Worm (Caenorhabditis elegans) whole organism, late embryonic: ENCODE data around the gene Y7A5A.5.

Experiments used
- C08G9.2 ChIP-seq: sonication (generic microtip); optimal IDR thresholded peaks from 2 replicates; lab custom pipeline; 2016; ENCODE audit warnings: mild to moderate bottlenecking, missing genetic modification characterization, moderate library complexity, missing compliant biosample characterization
- C38D4.7 ChIP-seq: fragments of 200-800 bp; sonication (Bioruptor generic); optimal IDR thresholded peaks from 2 replicates; lab custom pipeline; 2018; ENCODE audit warnings: mild to moderate bottlenecking, missing genetic modification characterization, moderate library complexity, missing compliant biosample characterization
- K09A11.1 ChIP-seq: sonication (generic microtip); optimal IDR thresholded peaks from 2 replicates; lab custom pipeline; 2017; ENCODE audit warnings: antibody characterized with exemption, mild to moderate bottlenecking, missing genetic modification characterization, missing compliant biosample characterization; ENCODE audit not compliant: insufficient read depth
- T23F11.4 ChIP-seq: fragments of 200-800 bp; sonication (Bioruptor generic); optimal IDR thresholded peaks from 2 replicates; lab custom pipeline; 2018; ENCODE audit warnings: mild to moderate bottlenecking, missing genetic modification characterization, missing compliant biosample characterization
- ahr-1 ChIP-seq: sonication (generic microtip); optimal IDR thresholded peaks from 2 replicates; lab custom pipeline; 2016; ENCODE audit warnings: missing genetic modification characterization, missing compliant biosample characterization
- ceh-14 ChIP-seq: sonication (generic microtip); optimal IDR thresholded peaks from 2 replicates; lab custom pipeline; 2016; ENCODE audit warnings: missing genotype, missing genetic modification characterization, missing compliant biosample characterization
- ceh-18 ChIP-seq: sonication (generic microtip); optimal IDR thresholded peaks from 2 replicates; lab custom pipeline; 2016; ENCODE audit warnings: missing genetic modification characterization, missing compliant biosample characterization
- ceh-19 ChIP-seq: fragments of 200-800 bp; sonication (Bioruptor generic); optimal IDR thresholded peaks from 2 replicates; lab custom pipeline; 2018; ENCODE audit warnings: mild to moderate bottlenecking, missing genetic modification characterization, missing compliant biosample characterization
- ceh-2 ChIP-seq: sonication (generic microtip); optimal IDR thresholded peaks from 2 replicates; lab custom pipeline; 2016; ENCODE audit warnings: missing genotype, missing genetic modification characterization, missing compliant biosample characterization
- ceh-22 ChIP-seq: sonication (generic microtip); optimal IDR thresholded peaks from 2 replicates; lab custom pipeline; 2017; ENCODE audit warnings: missing biosample characterization, missing genetic modification characterization
- ceh-24 ChIP-seq: sonication (generic microtip); optimal IDR thresholded peaks from 2 replicates; lab custom pipeline; 2016; ENCODE audit warnings: mild to moderate bottlenecking, missing genetic modification characterization, missing compliant biosample characterization
- ceh-30 ChIP-seq: fragments of 150-350 bp; optimal IDR thresholded peaks from 2 replicates; lab custom pipeline; 2014; ENCODE audit warnings: missing biosample characterization, missing genetic modification characterization
- ceh-31 ChIP-seq: sonication (generic microtip); optimal IDR thresholded peaks from 2 replicates; lab custom pipeline; 2016; ENCODE audit warnings: missing genetic modification characterization, missing compliant biosample characterization
- ceh-34 ChIP-seq: sonication (generic microtip); optimal IDR thresholded peaks from 2 replicates; lab custom pipeline; 2016; ENCODE audit warnings: mild to moderate bottlenecking, missing genetic modification characterization, missing compliant biosample characterization
- che-1 ChIP-seq: sonication (generic microtip); optimal IDR thresholded peaks from 2 replicates; lab custom pipeline; 2016; ENCODE audit warnings: mild to moderate bottlenecking, missing genetic modification characterization, missing compliant biosample characterization
- dve-1 ChIP-seq: sonication (generic microtip); optimal IDR thresholded peaks from 2 replicates; lab custom pipeline; 2017; ENCODE audit warnings: antibody characterized with exemption, mild to moderate bottlenecking, missing genetic modification characterization, missing compliant biosample characterization
- ets-4 ChIP-seq: sonication (generic microtip); optimal IDR thresholded peaks from 2 replicates; lab custom pipeline; 2016; ENCODE audit warnings: missing genetic modification characterization, missing compliant biosample characterization
- eyg-1 ChIP-seq: sonication (generic microtip); optimal IDR thresholded peaks from 2 replicates; lab custom pipeline; 2016; ENCODE audit warnings: missing genotype, missing genetic modification characterization, missing compliant biosample characterization
- fax-1 ChIP-seq: sonication (generic microtip); optimal IDR thresholded peaks from 2 replicates; lab custom pipeline; 2016; ENCODE audit warnings: missing genotype, missing genetic modification characterization, missing compliant biosample characterization
- fkh-10 ChIP-seq: fragments of 150-350 bp; optimal IDR thresholded peaks from 2 replicates; lab custom pipeline; 2014; ENCODE audit warnings: missing biosample characterization, missing genetic modification reagents, missing genetic modification characterization
- gmeb-2 ChIP-seq: sonication (generic microtip); optimal IDR thresholded peaks from 2 replicates; lab custom pipeline; 2016; ENCODE audit warnings: missing genetic modification characterization, inconsistent platforms, missing compliant biosample characterization
- hlh-30 ChIP-seq: sonication (generic microtip); optimal IDR thresholded peaks from 2 replicates; lab custom pipeline; 2017; ENCODE audit warnings: antibody characterized with exemption, missing genetic modification characterization, missing compliant biosample characterization; ENCODE audit not compliant: insufficient read depth
- hlh-6 ChIP-seq: sonication (generic microtip); optimal IDR thresholded peaks from 2 replicates; lab custom pipeline; 2016; ENCODE audit warnings: missing genotype, missing genetic modification characterization, missing compliant biosample characterization
- madf-2 ChIP-seq: sonication (generic microtip); optimal IDR thresholded peaks from 2 replicates; lab custom pipeline; 2017; ENCODE audit warnings: missing genetic modification characterization, missing compliant biosample characterization
- mec-3 ChIP-seq: sonication (generic microtip); optimal IDR thresholded peaks from 2 replicates; lab custom pipeline; 2016; ENCODE audit warnings: borderline replicate concordance, missing genetic modification characterization, missing compliant biosample characterization
- nfya-1 ChIP-seq: sonication (generic microtip); optimal IDR thresholded peaks from 2 replicates; lab custom pipeline; 2017; ENCODE audit warnings: missing genetic modification characterization, mild to moderate bottlenecking, missing compliant biosample characterization, antibody characterized with exemption, moderate library complexity
- nhr-232 ChIP-seq: sonication (generic microtip); optimal IDR thresholded peaks from 2 replicates; lab custom pipeline; 2016; ENCODE audit warnings: missing genetic modification characterization, missing compliant biosample characterization
- odd-2 ChIP-seq: sonication (generic microtip); optimal IDR thresholded peaks from 2 replicates; lab custom pipeline; 2017; ENCODE audit warnings: antibody characterized with exemption, mild to moderate bottlenecking, missing genetic modification characterization, missing compliant biosample characterization
- pat-9 ChIP-seq: fragments of 200-800 bp; sonication (Bioruptor generic); optimal IDR thresholded peaks from 2 replicates; lab custom pipeline; 2018; ENCODE audit warnings: mild to moderate bottlenecking, missing genetic modification characterization, moderate library complexity, missing compliant biosample characterization
- pax-1 ChIP-seq: fragments of 150-350 bp; optimal IDR thresholded peaks from 2 replicates; lab custom pipeline; 2014; ENCODE audit warnings: missing biosample characterization, missing genetic modification characterization
- pha-4 ChIP-seq: fragments of 150-350 bp; optimal IDR thresholded peaks from 2 replicates; lab custom pipeline; 2018; ENCODE audit warnings: missing biosample characterization, missing genetic modification reagents, missing genetic modification characterization
- pqm-1 ChIP-seq: sonication (generic microtip); optimal IDR thresholded peaks from 2 replicates; lab custom pipeline; 2016; ENCODE audit warnings: missing genetic modification characterization, missing compliant biosample characterization
- sox-2 ChIP-seq: fragments of 200-800 bp; sonication (Bioruptor generic); IDR thresholded peaks from 2 replicates; pipeline ENCODE4 v1.3.6; 2022; ENCODE audit warnings: missing genetic modification reagents, missing genetic modification characterization, missing compliant biosample characterization
- sox-4 ChIP-seq: sonication (generic microtip); optimal IDR thresholded peaks from 2 replicates; lab custom pipeline; 2017; ENCODE audit warnings: mild to moderate bottlenecking, missing genetic modification characterization, inconsistent platforms, missing compliant biosample characterization
- syd-9 ChIP-seq: sonication (generic microtip); optimal IDR thresholded peaks from 2 replicates; lab custom pipeline; 2016; ENCODE audit warnings: mild to moderate bottlenecking, missing genetic modification characterization, moderate library complexity, missing compliant biosample characterization
- ttx-3 ChIP-seq: sonication (generic microtip); optimal IDR thresholded peaks from 2 replicates; lab custom pipeline; 2016; ENCODE audit warnings: missing genetic modification reagents, missing genetic modification characterization, missing compliant biosample characterization
- unc-3 ChIP-seq, 2 experiments: fragments of 200-800 bp in 1 of 2; sonication (Bioruptor generic) in 1 of 2; sonication (generic microtip) in 1 of 2; conservative IDR thresholded peaks in 1 of 2; optimal IDR thresholded peaks in 1 of 2; 2 replicates each; pipeline versions ENCODE4 v1.3.6 to Lab custom; 2016 to 2022; ENCODE audit warnings: missing compliant biosample characterization in 2 of 2, missing genetic modification characterization in 2 of 2, missing genetic modification reagents in 1 of 2
- unc-42 ChIP-seq: sonication (generic microtip); optimal IDR thresholded peaks from 2 replicates; lab custom pipeline; 2016; ENCODE audit warnings: missing genotype, missing genetic modification characterization, missing compliant biosample characterization
- unc-55 ChIP-seq: sonication (generic microtip); optimal IDR thresholded peaks from 2 replicates; lab custom pipeline; 2017; ENCODE audit warnings: missing biosample characterization, missing genetic modification reagents, missing genetic modification characterization
- zip-5 ChIP-seq: sonication (generic microtip); optimal IDR thresholded peaks from 2 replicates; lab custom pipeline; 2016; ENCODE audit warnings: missing genetic modification characterization, missing compliant biosample characterization
- ztf-16 ChIP-seq: sonication (generic microtip); optimal IDR thresholded peaks from 2 replicates; lab custom pipeline; 2017; ENCODE audit warnings: missing genetic modification characterization, missing compliant biosample characterization

Gene Y7A5A.5

DNA sequence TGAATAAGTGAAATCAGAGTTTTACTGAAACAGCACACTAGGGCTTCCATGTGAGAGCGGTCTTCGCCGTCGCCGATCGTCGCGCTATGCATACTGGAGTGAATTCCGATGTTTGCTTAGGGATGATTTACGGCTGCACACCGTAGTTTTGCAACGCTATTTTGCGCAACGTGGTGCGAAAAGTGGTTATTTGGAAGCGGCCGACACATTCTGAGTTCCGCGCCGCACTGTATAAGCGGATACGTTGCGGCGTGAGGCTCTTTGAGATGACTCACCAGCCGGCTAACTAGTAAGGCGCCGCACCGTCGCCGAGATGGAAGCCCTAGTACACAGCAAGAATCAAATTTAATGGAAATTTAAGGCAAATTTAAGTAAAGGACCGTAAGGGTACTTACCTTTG lies 18.1 kb downstream of the Y7A5A.5 start:
- TF ChIP-seq unc-3 (GFP tag; conservative IDR thresholded peaks at IDR 0.05; lab: Robert Waterston, UW) (no peak), unc-3 (tag; optimal IDR thresholded peaks at IDR 0.05; lab: Kevin White, UChicago) (no peak)

DNA sequence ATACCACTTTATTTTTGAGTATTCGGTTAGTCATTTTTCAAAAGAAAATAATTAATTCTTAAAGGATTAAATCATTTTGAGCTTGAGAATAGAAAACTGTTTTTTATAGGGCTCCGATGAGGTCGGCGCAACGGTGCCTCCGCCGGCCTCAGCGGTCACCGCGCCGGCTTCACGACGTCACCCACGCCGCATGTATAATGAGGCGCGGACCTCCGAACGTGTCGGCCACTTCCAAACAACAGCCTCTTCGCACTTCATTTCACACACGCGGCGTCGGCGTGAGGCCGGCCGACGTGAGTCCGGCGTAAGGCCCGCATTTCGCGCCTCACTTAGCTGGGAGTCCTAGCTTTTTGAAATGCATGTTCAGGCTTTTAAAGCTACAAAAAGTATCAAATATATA lies 19.8 kb downstream of the Y7A5A.5 start:
- TF ChIP-seq fax-1 (tag; lab: Kevin White, UChicago), result no peak
- TF ChIP-seq dve-1, result no peak
- no peak for TF ChIP-seq K09A11.1 (tag; lab: Kevin White, UChicago)
- TF ChIP-seq ahr-1 (tag; lab: Kevin White, UChicago), result no peak
- no peak for TF ChIP-seq ets-4 (tag; lab: Kevin White, UChicago)
- no peak for TF ChIP-seq ceh-2 (tag; lab: Kevin White, UChicago)
- TF ChIP-seq sox-4, result no peak
- TF ChIP-seq ceh-31 (tag; lab: Kevin White, UChicago), result no peak

DNA sequence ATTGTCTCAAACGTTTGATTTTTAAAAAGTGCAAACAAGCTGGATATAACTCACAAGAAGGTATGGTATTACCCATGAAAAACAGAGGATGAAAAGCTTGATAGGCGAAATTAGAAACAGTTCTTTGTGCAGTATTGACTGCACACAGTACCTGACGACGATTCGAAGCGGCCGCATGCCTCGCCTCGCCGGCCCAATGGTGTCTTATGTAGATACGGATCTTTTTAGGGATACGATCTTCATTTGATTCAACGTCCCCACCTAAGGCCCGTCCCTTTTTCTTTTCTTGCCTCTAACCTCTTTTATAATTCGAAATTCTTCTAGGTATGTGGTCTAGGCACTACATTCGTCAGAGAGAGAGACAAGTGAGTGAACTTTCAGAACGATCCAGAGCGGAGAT lies 20.5 kb downstream of the Y7A5A.5 start, which contains the start of gene bus-17:
bus-17 (minus strand) TSS at position 208 of the 400 bp plus-strand sequence.
- no peak for TF ChIP-seq nfya-1 (tag; lab: Kevin White, UChicago)
- TF ChIP-seq fkh-10 (GFP tag; lab: Kevin White, UChicago), result no peak
- no peak for TF ChIP-seq K09A11.1 (tag; lab: Kevin White, UChicago)
- no peak for TF ChIP-seq mec-3
- no peak for TF ChIP-seq T23F11.4 (GFP tag; lab: Kevin White, UChicago)
- no peak for TF ChIP-seq ttx-3
- TF ChIP-seq nhr-232 (tag; lab: Kevin White, UChicago), result no peak
- TF ChIP-seq unc-42 (tag; lab: Kevin White, UChicago), result no peak
- TF ChIP-seq dve-1, result no peak
- TF ChIP-seq C08G9.2, result no peak
- TF ChIP-seq ceh-34, result no peak
- TF ChIP-seq sox-2, result no peak
- no peak for TF ChIP-seq hlh-6

DNA sequence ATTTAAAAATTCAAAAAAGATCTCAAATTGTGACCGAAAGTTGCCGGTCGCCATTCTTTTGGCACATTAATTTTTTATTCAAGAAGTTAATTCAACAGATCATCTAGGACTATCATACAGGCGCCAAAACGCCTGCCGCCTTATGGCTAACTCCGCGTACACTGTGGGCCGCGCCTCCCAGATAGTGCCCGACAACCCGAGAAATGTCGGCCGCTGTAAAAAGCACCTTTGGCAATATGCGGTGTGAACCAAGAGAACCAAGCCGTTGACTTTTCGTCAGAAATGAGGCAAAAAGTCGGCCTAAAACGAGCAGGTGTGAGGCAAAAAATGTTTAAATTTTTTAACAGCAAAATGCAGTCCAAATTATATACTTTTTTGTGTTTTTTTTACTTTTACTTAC lies 27.4 kb downstream of the Y7A5A.5 start:
- no peak for TF ChIP-seq pha-4 (tag; lab: Kevin White, UChicago)

DNA sequence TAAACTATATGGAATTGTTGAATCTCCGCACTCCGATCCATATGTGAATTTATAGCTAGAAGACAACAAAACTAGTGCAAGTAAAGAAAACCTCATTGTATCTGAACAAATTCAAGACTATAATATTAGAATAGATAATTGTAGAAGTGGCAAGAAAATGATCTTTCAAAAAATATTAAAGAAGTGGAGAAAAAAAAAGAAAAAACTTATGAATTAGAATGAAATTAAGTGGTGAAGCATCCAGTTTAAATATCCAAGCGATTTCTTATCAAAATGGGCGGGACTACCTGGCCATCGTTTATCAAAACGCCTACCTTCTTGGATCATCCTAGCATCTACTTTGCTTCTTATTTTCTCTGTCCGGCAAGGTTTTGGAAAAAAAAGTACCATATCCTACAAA lies 29.5 kb downstream of the Y7A5A.5 start, which contains the start of gene wrt-4:
wrt-4 (minus strand) TSS at position 101 of the 400 bp plus-strand sequence.
- TF ChIP-seq hlh-30 (tag; lab: Kevin White, UChicago) (no peak), unc-42 (tag; lab: Kevin White, UChicago) (no peak), ceh-34 (no peak), che-1 (tag; lab: Kevin White, UChicago) (no peak), ceh-2 (tag; lab: Kevin White, UChicago) (no peak), nfya-1 (tag; lab: Kevin White, UChicago) (no peak), pha-4 (tag; lab: Kevin White, UChicago) (no peak), ceh-14 (tag; lab: Kevin White, UChicago) (no peak), fax-1 (tag; lab: Kevin White, UChicago) (no peak), K09A11.1 (tag; lab: Kevin White, UChicago) (no peak), ceh-31 (tag; lab: Kevin White, UChicago) (no peak), zip-5 (tag; lab: Kevin White, UChicago) (no peak), ceh-22 (no peak), syd-9 (tag; lab: Kevin White, UChicago) (no peak), eyg-1 (tag; lab: Kevin White, UChicago) (no peak), unc-55 (GFP tag; lab: Kevin White, UChicago) (no peak), ceh-19 (no peak)

DNA sequence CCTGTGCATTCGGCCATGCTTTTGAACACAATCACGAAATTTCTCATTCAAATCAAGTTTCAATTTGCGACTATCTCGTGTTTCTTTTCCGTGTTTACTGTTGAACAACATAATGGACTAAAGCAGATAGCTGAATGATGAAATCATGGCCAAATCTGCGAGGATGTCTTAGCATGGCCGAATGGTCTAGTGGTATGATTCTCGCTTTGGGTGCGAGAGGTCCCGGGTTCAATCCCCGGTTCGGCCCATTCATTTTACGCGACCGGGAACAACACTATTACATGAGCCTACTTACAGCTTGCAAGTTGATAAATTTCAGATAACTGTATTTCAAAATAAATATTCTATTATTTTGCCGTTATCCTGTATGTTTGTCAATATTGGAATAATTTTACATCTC lies 35.4 kb downstream of the Y7A5A.5 start:
- TF ChIP-seq ceh-24, result no peak
- TF ChIP-seq C38D4.7, result no peak
- TF ChIP-seq pqm-1, result no peak
- no peak for TF ChIP-seq ztf-16 (tag; lab: Kevin White, UChicago)
- TF ChIP-seq ceh-22, result no peak
- TF ChIP-seq madf-2 (tag; lab: Kevin White, UChicago), result no peak
- TF ChIP-seq odd-2 (tag; lab: Kevin White, UChicago), result no peak
- no peak for TF ChIP-seq ceh-30 (tag; lab: Kevin White, UChicago)
- TF ChIP-seq gmeb-2 (tag; lab: Kevin White, UChicago), result no peak
- no peak for TF ChIP-seq pha-4 (tag; lab: Kevin White, UChicago)
- TF ChIP-seq unc-42 (tag; lab: Kevin White, UChicago), result no peak
- TF ChIP-seq pat-9 (tag; lab: Kevin White, UChicago), result no peak
- no peak for TF ChIP-seq dve-1
- no peak for TF ChIP-seq T23F11.4 (GFP tag; lab: Kevin White, UChicago)
- TF ChIP-seq pax-1 (tag; lab: Kevin White, UChicago), result no peak
- no peak for TF ChIP-seq ceh-18 (tag; lab: Kevin White, UChicago)
- TF ChIP-seq mec-3, result no peak
- TF ChIP-seq sox-2, result no peak
